Fruit fly (Drosophila melanogaster) whole organism, embryonic: ENCODE measurements around the gene Pgm1.

Experiments
- Antp ChIP-seq: fragments of 200-800 bp; sonication (Bioruptor generic); optimal IDR thresholded peaks from 3 replicates; lab custom pipeline; 2016; ENCODE audit warnings: missing biosample characterization, missing genetic modification characterization
- Atf6 ChIP-seq: fragments of 200-800 bp; sonication (Bioruptor generic); IDR thresholded peaks from 2 replicates; pipeline ENCODE4 v1.3.6; 2022; ENCODE audit warnings: missing biosample characterization, missing genetic modification characterization
- Awh ChIP-seq: fragments of 200-800 bp; sonication (Bioruptor generic); IDR thresholded peaks from 2 replicates; pipeline ENCODE4, ENCODE4 v1.3.6; 2022; ENCODE audit warnings: missing biosample characterization, missing genetic modification characterization
- Blimp-1 ChIP-seq: fragments of 200-800 bp; sonication (Bioruptor generic); optimal IDR thresholded peaks from 3 replicates; lab custom pipeline; 2018; ENCODE audit warnings: missing biosample characterization, missing genetic modification characterization, mild to moderate bottlenecking, moderate library complexity, missing genetic modification reagents
- CG10274 ChIP-seq: fragments of 200-800 bp; sonication (Bioruptor generic); optimal IDR thresholded peaks from 3 replicates; lab custom pipeline; 2017; ENCODE audit warnings: missing biosample characterization, mild to moderate bottlenecking, missing genetic modification characterization
- CG11456 ChIP-seq: fragments of 200-800 bp; sonication (Bioruptor generic); IDR thresholded peaks from 3 replicates; pipeline ENCODE4 v1.3.6; 2022; ENCODE audit warnings: missing biosample characterization, missing genetic modification characterization
- CG12236 ChIP-seq: fragments of 200-800 bp; sonication (Bioruptor generic); optimal IDR thresholded peaks from 2 replicates; lab custom pipeline; 2016; ENCODE audit warnings: missing biosample characterization, missing genetic modification characterization
- CG17568 ChIP-seq: fragments of 200-800 bp; sonication (Bioruptor generic); optimal IDR thresholded peaks from 2 replicates; lab custom pipeline; 2018; ENCODE audit warnings: missing biosample characterization, mild to moderate bottlenecking, missing genetic modification characterization, moderate library complexity
- CG30431 ChIP-seq: fragments of 200-800 bp; sonication (Bioruptor generic); optimal IDR thresholded peaks from 2 replicates; lab custom pipeline; 2017; ENCODE audit warnings: missing biosample characterization, missing genetic modification characterization
- CG31365 ChIP-seq: fragments of 200-800 bp; sonication (Bioruptor generic); optimal IDR thresholded peaks from 2 replicates; lab custom pipeline; 2018; ENCODE audit warnings: missing biosample characterization, mild to moderate bottlenecking, missing genetic modification characterization
- CG32532 ChIP-seq: fragments of 200-800 bp; sonication (Bioruptor generic); IDR thresholded peaks from 2 replicates; pipeline ENCODE4 v1.3.6; 2022; ENCODE audit warnings: missing biosample characterization, missing genetic modification characterization
- CG33213 ChIP-seq: fragments of 200-800 bp; sonication (Bioruptor generic); optimal IDR thresholded peaks from 3 replicates; lab custom pipeline; 2016; ENCODE audit warnings: missing biosample characterization, missing genetic modification characterization
- CG42726 ChIP-seq: fragments of 200-800 bp; sonication (Bioruptor generic); IDR thresholded peaks from 2 replicates; pipeline ENCODE4 v1.3.6; 2022; ENCODE audit warnings: missing biosample characterization, missing genetic modification characterization; ENCODE audit not compliant: partially characterized antibody
- CG6813 ChIP-seq: fragments of 200-800 bp; sonication (Bioruptor generic); optimal IDR thresholded peaks from 2 replicates; lab custom pipeline; 2017; ENCODE audit warnings: missing biosample characterization, missing genetic modification characterization, mild to moderate bottlenecking, moderate library complexity, missing genetic modification reagents
- CG7745 ChIP-seq: fragments of 200-800 bp; sonication (Bioruptor generic); optimal IDR thresholded peaks from 2 replicates; lab custom pipeline; 2018; ENCODE audit warnings: missing biosample characterization, mild to moderate bottlenecking, missing genetic modification characterization, moderate library complexity
- CG8478 ChIP-seq: fragments of >200 bp; optimal IDR thresholded peaks from 2 replicates; lab custom pipeline; 2018
- D19B ChIP-seq: fragments of 200-800 bp; sonication (Bioruptor generic); optimal IDR thresholded peaks from 2 replicates; lab custom pipeline; 2017; ENCODE audit warnings: missing biosample characterization, mild to moderate bottlenecking, missing genetic modification characterization
- Dek ChIP-seq: fragments of 200-800 bp; sonication (Bioruptor generic); optimal IDR thresholded peaks from 3 replicates; lab custom pipeline; 2019; ENCODE audit warnings: missing biosample characterization, mild to moderate bottlenecking, missing genetic modification characterization, moderate library complexity
- Dfd ChIP-seq, 2 experiments: fragments of >200 bp; optimal IDR thresholded peaks; 2 replicates each; lab custom pipeline; 2017; ENCODE audit warnings: missing biosample characterization in 2 of 2, missing genetic modification characterization in 2 of 2
- Ets65A ChIP-seq: fragments of 200-800 bp; sonication (Bioruptor generic); peaks from one replicate; lab custom pipeline; 2016; ENCODE audit warnings: missing biosample characterization, missing genetic modification characterization
- HLH3B ChIP-seq: fragments of 200-800 bp; sonication (Bioruptor generic); IDR thresholded peaks from 2 replicates; pipeline ENCODE4 v1.3.6; 2022; ENCODE audit warnings: missing biosample characterization, missing genetic modification characterization
- Hand ChIP-seq: fragments of 200-800 bp; sonication (Bioruptor generic); optimal IDR thresholded peaks from 2 replicates; lab custom pipeline; 2017; ENCODE audit warnings: mild to moderate bottlenecking, missing biosample characterization, missing genetic modification reagents, missing genetic modification characterization
- HmgD ChIP-seq: fragments of 200-800 bp; sonication (Bioruptor generic); optimal IDR thresholded peaks from 3 replicates; lab custom pipeline; 2016; ENCODE audit warnings: missing biosample characterization, missing genetic modification characterization
- Myb ChIP-seq: fragments of 200-800 bp; sonication (Bioruptor generic); optimal IDR thresholded peaks from 2 replicates; lab custom pipeline; 2016; ENCODE audit warnings: missing biosample characterization, missing genetic modification characterization
- NC2α ChIP-seq: fragments of 200-800 bp; sonication (Bioruptor generic); optimal IDR thresholded peaks from 2 replicates; lab custom pipeline; 2016; ENCODE audit warnings: missing biosample characterization, missing genetic modification characterization
- Spps ChIP-seq: fragments of 200-800 bp; sonication (Bioruptor generic); optimal IDR thresholded peaks from 2 replicates; lab custom pipeline; 2018; ENCODE audit warnings: missing biosample characterization, mild to moderate bottlenecking, missing genetic modification characterization
- ab ChIP-seq: fragments of 200-800 bp; sonication (Bioruptor generic); optimal IDR thresholded peaks from 2 replicates; lab custom pipeline; 2016; ENCODE audit warnings: missing biosample characterization, missing genetic modification characterization
- ac ChIP-seq: fragments of 200-800 bp; sonication (Bioruptor generic); optimal IDR thresholded peaks from 3 replicates; lab custom pipeline; 2017; ENCODE audit warnings: missing biosample characterization, mild to moderate bottlenecking, missing genetic modification characterization
- amos ChIP-seq: fragments of 200-800 bp; sonication (Bioruptor generic); IDR thresholded peaks from 2 replicates; pipeline ENCODE4 v1.3.6; 2022; ENCODE audit warnings: missing biosample characterization, missing genetic modification characterization; ENCODE audit not compliant: partially characterized antibody
- az2 ChIP-seq: fragments of 200-800 bp; sonication (Bioruptor generic); optimal IDR thresholded peaks from 3 replicates; lab custom pipeline; 2016; ENCODE audit warnings: missing biosample characterization, missing genetic modification characterization
- cas ChIP-seq: fragments of 200-800 bp; sonication (Bioruptor generic); IDR thresholded peaks from 2 replicates; pipeline ENCODE4 v1.3.6; 2022; ENCODE audit warnings: missing biosample characterization, missing genetic modification characterization
- cwo ChIP-seq: fragments of 200-800 bp; sonication (Bioruptor generic); optimal IDR thresholded peaks from 3 replicates; lab custom pipeline; 2017; ENCODE audit warnings: missing biosample characterization, missing genetic modification characterization, mild to moderate bottlenecking, moderate library complexity, missing genetic modification reagents
- dati ChIP-seq: fragments of 200-800 bp; sonication (Bioruptor generic); IDR thresholded peaks from 2 replicates; pipeline ENCODE4 v1.3.6; 2022; ENCODE audit warnings: missing biosample characterization, missing genetic modification characterization
- dimm ChIP-seq: fragments of 200-800 bp; sonication (Bioruptor generic); IDR thresholded peaks from 2 replicates; pipeline ENCODE4 v1.3.6; 2022; ENCODE audit warnings: missing biosample characterization, missing genetic modification characterization
- disco-r ChIP-seq: fragments of 200-800 bp; sonication (Bioruptor generic); optimal IDR thresholded peaks from 2 replicates; lab custom pipeline; 2016; ENCODE audit warnings: missing biosample characterization, missing genetic modification characterization
- ewg ChIP-seq: fragments of 200-800 bp; sonication (Bioruptor generic); optimal IDR thresholded peaks from 3 replicates; lab custom pipeline; 2017; ENCODE audit warnings: mild to moderate bottlenecking, missing biosample characterization, missing genetic modification reagents, missing genetic modification characterization
- eyg ChIP-seq: fragments of 200-800 bp; sonication (Bioruptor generic); optimal IDR thresholded peaks from 3 replicates; lab custom pipeline; 2016; ENCODE audit warnings: missing biosample characterization, missing genetic modification characterization
- fd64A ChIP-seq: fragments of 200-800 bp; sonication (Bioruptor generic); optimal IDR thresholded peaks from 3 replicates; lab custom pipeline; 2018; ENCODE audit warnings: missing biosample characterization, mild to moderate bottlenecking, missing genetic modification characterization
- gro ChIP-seq: fragments of 200-800 bp; sonication (Bioruptor generic); optimal IDR thresholded peaks from 2 replicates; lab custom pipeline; 2016; ENCODE audit warnings: missing biosample characterization, missing genetic modification characterization
- jing ChIP-seq: fragments of 200-800 bp; sonication (Bioruptor generic); optimal IDR thresholded peaks from 2 replicates; lab custom pipeline; 2018; ENCODE audit warnings: missing biosample characterization, mild to moderate bottlenecking, missing genetic modification characterization
- jumu ChIP-seq: fragments of 200-800 bp; sonication (Bioruptor generic); optimal IDR thresholded peaks from 3 replicates; lab custom pipeline; 2016; ENCODE audit warnings: missing biosample characterization, missing genetic modification characterization
- klu ChIP-seq: fragments of 200-800 bp; sonication (Bioruptor generic); IDR thresholded peaks from 2 replicates; pipeline ENCODE4 v1.3.6; 2022; ENCODE audit warnings: missing biosample characterization, missing genetic modification characterization
- knrl ChIP-seq: fragments of 200-800 bp; sonication (Bioruptor generic); IDR thresholded peaks from 3 replicates; pipeline ENCODE4 v1.3.6; 2022; ENCODE audit warnings: missing biosample characterization, missing genetic modification characterization; ENCODE audit not compliant: partially characterized antibody
- lmd ChIP-seq: fragments of 200-800 bp; sonication (Bioruptor generic); IDR thresholded peaks from 2 replicates; pipeline ENCODE4 v1.3.6; 2022; ENCODE audit warnings: missing biosample characterization, missing genetic modification characterization
- lola ChIP-seq, 3 experiments: fragments of >200 bp in 2 of 3; fragments of 200-800 bp in 1 of 3; sonication (Bioruptor generic) in 1 of 3; optimal IDR thresholded peaks; 2 replicates each; lab custom pipeline; 2017 to 2019; ENCODE audit warnings: missing biosample characterization in 3 of 3, missing genetic modification characterization in 3 of 3, mild to moderate bottlenecking in 1 of 3, moderate library complexity in 1 of 3
- luna ChIP-seq: fragments of 200-800 bp; sonication (Bioruptor generic); optimal IDR thresholded peaks from 2 replicates; lab custom pipeline; 2016; ENCODE audit warnings: missing biosample characterization, missing genetic modification characterization
- pb ChIP-seq: fragments of 200-800 bp; sonication (Bioruptor generic); optimal IDR thresholded peaks from 3 replicates; lab custom pipeline; 2016; ENCODE audit warnings: missing biosample characterization, missing genetic modification characterization
- pum ChIP-seq: fragments of 200-800 bp; sonication (Bioruptor generic); optimal IDR thresholded peaks from 2 replicates; lab custom pipeline; 2016; ENCODE audit warnings: missing biosample characterization, missing genetic modification characterization
- sna ChIP-seq: fragments of 200-800 bp; sonication (Bioruptor generic); IDR thresholded peaks from 2 replicates; pipeline ENCODE4 v1.3.6; 2022; ENCODE audit warnings: missing biosample characterization, missing genetic modification characterization; ENCODE audit not compliant: partially characterized antibody
- sr ChIP-seq: fragments of 200-800 bp; sonication (Bioruptor generic); IDR thresholded peaks from 3 replicates; pipeline ENCODE4 v1.3.6; 2022; ENCODE audit warnings: missing biosample characterization, missing genetic modification characterization
- tgo ChIP-seq: fragments of 200-800 bp; sonication (Bioruptor generic); IDR thresholded peaks from 3 replicates; pipeline ENCODE4 v1.3.6; 2022; ENCODE audit warnings: missing biosample characterization, missing genetic modification characterization
- yki ChIP-seq: fragments of >200 bp; optimal IDR thresholded peaks from 3 replicates; lab custom pipeline; 2018

Pgm1 gene

dm6 chr3L:16087323-16087816 lies 41.0 kb downstream of the Pgm1 start, which contains the start of gene Tasp1 (continued):
- TF ChIP-seq sr (GFP tag; lab: Robert Waterston, UW) (0 out of 3 replicates have a peak, but pooled peaks have one; percentile 25), az2 (peak; percentile 58), Antp (GFP tag; lab: Kevin White, UChicago) (no peak), gro (GFP tag; lab: Kevin White, UChicago) (peak; percentile 5), eyg (GFP tag; lab: Kevin White, UChicago) (no peak), CG32532 (peak; percentile 87), cwo (GFP tag; lab: Kevin White, UChicago) (no peak), tgo (peak; percentile 62), CG8478 (lab: Kevin White, UChicago) (no peak), lmd (peak; percentile 71), CG12236 (GFP tag; lab: Kevin White, UChicago) (no peak), Myb (no peak), Awh (GFP tag; lab: Robert Waterston, UW) (no peak), Dek (peak; percentile 81), dimm (GFP tag; lab: Robert Waterston, UW) (no peak), Spps (peak; percentile 16), CG7745 (tag; lab: Kevin White, UChicago) (no peak), jumu (no peak), jing (GFP tag; lab: Kevin White, UChicago) (no peak), CG17568 (GFP tag; lab: Kevin White, UChicago) (no peak), sna (GFP tag; lab: Robert Waterston, UW) (no peak), HLH3B (peak; percentile 74), CG10274 (GFP tag; lab: Kevin White, UChicago) (no peak), amos (GFP tag; lab: Robert Waterston, UW) (peak; percentile 28; the same call in 1 of the 2 replicates), Ets65A (GFP tag; lab: Kevin White, UChicago) (peak; percentile 69), cas (GFP tag; lab: Robert Waterston, UW) (peak; percentile 71; the same call in 1 of the 2 replicates), pum (GFP tag; lab: Kevin White, UChicago) (no peak), CG11456 (GFP tag; lab: Robert Waterston, UW) (no peak), CG31365 (tag; lab: Kevin White, UChicago) (no peak), pb (peak; percentile 25), ab (GFP tag; lab: Kevin White, UChicago) (no peak), disco-r (GFP tag; lab: Kevin White, UChicago) (no peak), NC2α (GFP tag; lab: Kevin White, UChicago) (no peak), klu (GFP tag; lab: Robert Waterston, UW) (no peak), CG33213 (GFP tag; lab: Kevin White, UChicago) (no peak), lola (GFP tag; optimal IDR thresholded peaks at IDR 0.05; lab: Kevin White, UChicago) (peak in 1 of 3 experiments; percentile 69), dati (no peak), CG6813 (no peak), yki (lab: Kevin White, UChicago) (no peak), Blimp-1 (GFP tag; lab: Kevin White, UChicago) (no peak), Hand (GFP tag; lab: Kevin White, UChicago) (no peak), luna (GFP tag; lab: Kevin White, UChicago) (no peak), D19B (GFP tag; lab: Kevin White, UChicago) (no peak), ac (GFP tag; lab: Kevin White, UChicago) (no peak), Dfd (GFP tag; optimal IDR thresholded peaks at IDR 0.05; lab: Kevin White, UChicago) (no peak), HmgD (GFP tag; lab: Kevin White, UChicago) (no peak), Atf6 (peak; percentile 74), CG30431 (GFP tag; lab: Kevin White, UChicago) (no peak), CG42726 (no peak; the same call in 1 of the 2 replicates), ewg (GFP tag; lab: Kevin White, UChicago) (peak; percentile 39), fd64A (GFP tag; lab: Kevin White, UChicago) (no peak), knrl (GFP tag; lab: Robert Waterston, UW) (no peak; the same call in 2 of the 3 replicates)
